Worm (Caenorhabditis elegans): ENCODE data around the gene ZK512.8.

ZK512.8 gene

ce11 chrIII:9109172-9109571 is 36.7 kb upstream of the ZK512.8 start, which contains the start of gene cya-1:
cya-1 (minus strand) TSS chrIII:9109272.
- TF ChIP-seq lin-11 (tag; optimal IDR thresholded peaks at IDR 0.05) (no peak), ceh-16 (tag; optimal IDR thresholded peaks at IDR 0.05) (no peak), sem-4 (tag; optimal IDR thresholded peaks at IDR 0.05) (no peak), sma-9 (GFP tag; optimal IDR thresholded peaks at IDR 0.05) (no peak), sma-9 (tag; optimal IDR thresholded peaks at IDR 0.05) (no peak)

DNA sequence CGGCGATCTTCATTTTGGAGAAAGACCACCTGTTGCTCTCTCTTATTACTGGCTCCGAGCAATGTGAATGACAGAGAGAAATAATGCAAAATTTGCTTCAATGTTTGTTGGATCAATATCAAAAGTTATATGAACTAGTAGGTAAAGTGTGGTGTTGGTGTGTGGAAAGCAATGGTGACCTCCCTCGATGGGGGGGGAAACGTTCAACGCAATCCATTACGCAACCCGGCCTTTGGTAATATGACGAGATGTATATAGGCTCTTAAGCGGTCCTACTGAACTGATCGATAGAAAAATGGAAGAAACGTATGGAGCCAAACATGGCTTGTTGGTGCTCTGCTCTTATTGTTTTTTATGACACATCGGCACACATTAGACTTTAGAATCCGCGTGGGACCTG is 36.1 kb upstream of the ZK512.8 start:
- TF ChIP-seq gmeb-1 (tag; optimal IDR thresholded peaks at IDR 0.05) (no peak), nhr-77 (tag; optimal IDR thresholded peaks at IDR 0.05) (no peak), unc-62 (GFP tag; optimal IDR thresholded peaks at IDR 0.05) (no peak), egl-27 (tag; optimal IDR thresholded peaks at IDR 0.05) (no peak), F13H6.1 (tag; optimal IDR thresholded peaks at IDR 0.05) (no peak), zag-1 (tag; optimal IDR thresholded peaks at IDR 0.05) (no peak), nhr-10 (tag; optimal IDR thresholded peaks at IDR 0.05) (no peak), crh-2 (tag; optimal IDR thresholded peaks at IDR 0.05) (no peak)

- TF ChIP-seq ceh-16 (tag; optimal IDR thresholded peaks at IDR 0.05), result peak; percentile 81
- no peak for TF ChIP-seq zag-1 (tag; optimal IDR thresholded peaks at IDR 0.05)
These were observed 35.6 kb upstream of the ZK512.8 start for ce11 chrIII:9110270-9110669.

- TF ChIP-seq unc-55 (GFP tag; optimal IDR thresholded peaks at IDR 0.05), result peak; percentile 19
These were observed 35.0 kb upstream of the ZK512.8 start for ce11 chrIII:9110914-9111313.

ce11 chrIII:9112479-9112878 is 33.4 kb upstream of the ZK512.8 start:
- TF ChIP-seq nhr-11 (tag; optimal IDR thresholded peaks at IDR 0.05) (no peak), snpc-4 (tag; optimal IDR thresholded peaks at IDR 0.05) (no peak), nhr-237 (tag; optimal IDR thresholded peaks at IDR 0.05) (no peak), elt-1 (tag; optimal IDR thresholded peaks at IDR 0.05) (no peak), nhr-10 (tag; optimal IDR thresholded peaks at IDR 0.05) (no peak), lin-13 (GFP tag; optimal IDR thresholded peaks at IDR 0.05) (no peak), F13H6.1 (tag; optimal IDR thresholded peaks at IDR 0.05) (no peak), ama-1 (optimal IDR thresholded peaks at IDR 0.05) (no peak), sma-3 (GFP tag; optimal IDR thresholded peaks at IDR 0.05) (no peak), alr-1 (tag; optimal IDR thresholded peaks at IDR 0.05) (no peak), peb-1 (tag; optimal IDR thresholded peaks at IDR 0.05) (no peak), R02D3.7 (tag; optimal IDR thresholded peaks at IDR 0.05) (no peak), lin-11 (tag; optimal IDR thresholded peaks at IDR 0.05) (no peak), nhr-25 (tag; optimal IDR thresholded peaks at IDR 0.05) (no peak), nhr-12 (tag; optimal IDR thresholded peaks at IDR 0.05) (no peak)

ce11 chrIII:9114076-9114475 is 31.8 kb upstream of the ZK512.8 start:
- TF ChIP-seq nhr-129 (tag; optimal IDR thresholded peaks at IDR 0.05) (no peak), C34F6.9 (tag; optimal IDR thresholded peaks at IDR 0.05) (no peak), ztf-1 (GFP tag; conservative IDR thresholded peaks at IDR 0.05) (no peak), F13H6.1 (tag; optimal IDR thresholded peaks at IDR 0.05) (no peak), sma-3 (GFP tag; optimal IDR thresholded peaks at IDR 0.05) (no peak), mdl-1 (tag; optimal IDR thresholded peaks at IDR 0.05) (no peak), ceh-82 (tag; optimal IDR thresholded peaks at IDR 0.05) (no peak), zag-1 (tag; optimal IDR thresholded peaks at IDR 0.05) (no peak), egl-27 (tag; optimal IDR thresholded peaks at IDR 0.05) (no peak), mbf-1 (tag; optimal IDR thresholded peaks at IDR 0.05) (no peak), snpc-4 (tag; optimal IDR thresholded peaks at IDR 0.05) (no peak), lsy-2 (tag; optimal IDR thresholded peaks at IDR 0.05) (no peak), nhr-21 (tag; optimal IDR thresholded peaks at IDR 0.05) (no peak), lin-39 (tag; optimal IDR thresholded peaks at IDR 0.05) (no peak), ztf-11 (tag; optimal IDR thresholded peaks at IDR 0.05) (no peak), lin-11 (tag; optimal IDR thresholded peaks at IDR 0.05) (no peak), sem-4 (tag; optimal IDR thresholded peaks at IDR 0.05) (no peak), gmeb-1 (tag; optimal IDR thresholded peaks at IDR 0.05) (no peak)
